Fruit fly (Drosophila melanogaster) S2 (cell line): ENCODE data around the gene Cyp313a4.

ENCODE experiments used
- CG8478 ChIP-seq: fragments of >200 bp; optimal IDR thresholded peaks from 2 replicates; lab custom pipeline; 2018
- CTCF ChIP-seq, 2 experiments: fragments of >200 bp; optimal IDR thresholded peaks; 2 replicates each; lab custom pipeline; 2018

DNA sequence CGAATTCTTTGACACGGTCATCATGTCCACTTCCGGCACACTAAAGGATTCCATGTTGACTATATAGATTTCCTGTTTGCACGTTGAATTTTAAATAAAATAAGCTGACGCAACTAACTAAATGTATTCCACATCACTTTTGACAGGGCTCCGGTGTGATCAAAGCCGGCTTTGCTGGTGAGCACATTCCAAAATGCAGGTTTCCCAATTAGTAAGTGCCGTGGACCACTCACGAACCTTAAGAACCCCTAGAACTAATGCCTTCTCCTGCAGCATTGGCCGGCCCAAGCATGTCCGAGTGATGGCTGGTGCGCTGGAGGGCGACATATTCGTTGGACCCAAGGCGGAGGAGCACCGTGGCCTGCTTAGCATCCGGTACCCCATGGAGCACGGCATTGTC is 11.3 kb upstream of the Cyp313a4 start, which contains the start of gene CG31347:
- no peak for TF ChIP-seq CTCF (optimal IDR thresholded peaks at IDR 0.05; lab: Kevin White, UChicago)
- TF ChIP-seq CG8478 (lab: Kevin White, UChicago) = no peak
